Worm (Caenorhabditis elegans) whole organism, early embryonic: ENCODE results near the gene ubc-15.

Source experiments
- B0310.2 ChIP-seq: sonication (generic microtip); optimal IDR thresholded peaks from 2 replicates; lab custom pipeline; 2016; ENCODE audit warnings: mild to moderate bottlenecking, missing genetic modification characterization, missing compliant biosample characterization
- ama-1 ChIP-seq: fragments of 150-350 bp; optimal IDR thresholded peaks from 2 replicates; lab custom pipeline; 2014
- ceh-13 ChIP-seq: fragments of 200-800 bp; sonication (Bioruptor generic); optimal IDR thresholded peaks from 2 replicates; lab custom pipeline; 2018; ENCODE audit warnings: mild to moderate bottlenecking, missing genetic modification characterization, missing compliant biosample characterization
- ceh-36 ChIP-seq: sonication (generic microtip); optimal IDR thresholded peaks from 2 replicates; lab custom pipeline; 2016; ENCODE audit warnings: missing genetic modification characterization, inconsistent platforms, missing compliant biosample characterization
- hmbx-1 ChIP-seq: sonication (generic microtip); optimal IDR thresholded peaks from 2 replicates; lab custom pipeline; 2016; ENCODE audit warnings: mild to moderate bottlenecking, missing genetic modification characterization, missing compliant biosample characterization
- hmg-4 ChIP-seq: fragments of 200-800 bp; sonication (Bioruptor generic); optimal IDR thresholded peaks from 2 replicates; lab custom pipeline; 2018; ENCODE audit warnings: mild to moderate bottlenecking, missing genetic modification characterization, missing compliant biosample characterization
- pes-1 ChIP-seq: fragments of 200-800 bp; sonication (Bioruptor generic); IDR thresholded peaks from 2 replicates; pipeline ENCODE4 v1.3.6; 2022; ENCODE audit warnings: missing genetic modification reagents, missing genetic modification characterization, missing compliant biosample characterization
- scrt-1 ChIP-seq: fragments of 200-800 bp; sonication (Bioruptor generic); IDR thresholded peaks from 2 replicates; pipeline ENCODE4 v1.3.6; 2022; ENCODE audit warnings: missing genetic modification characterization, missing compliant biosample characterization
- tbx-37 ChIP-seq: fragments of 200-800 bp; sonication (Bioruptor generic); conservative IDR thresholded peaks from 2 replicates; pipeline ENCODE4 v1.3.6; 2022; ENCODE audit warnings: missing genetic modification reagents, missing genetic modification characterization, missing compliant biosample characterization
- tra-4 ChIP-seq: sonication (generic microtip); optimal IDR thresholded peaks from 2 replicates; lab custom pipeline; 2017; ENCODE audit warnings: missing genetic modification characterization, missing compliant biosample characterization

ce11 chrII:2853767-2854166, 59.6 kb downstream of the ubc-15 start:
- TF ChIP-seq tbx-37 (GFP tag; lab: Robert Waterston, UW) = no peak
- TF ChIP-seq hmbx-1 = no peak
- TF ChIP-seq pes-1 (GFP tag; lab: Robert Waterston, UW) = no peak
- no peak for TF ChIP-seq ceh-13 (GFP tag; lab: Kevin White, UChicago)
- no peak for TF ChIP-seq ama-1
- TF ChIP-seq tra-4 (tag; lab: Kevin White, UChicago) = no peak
- TF ChIP-seq B0310.2 (tag; lab: Kevin White, UChicago) = no peak
- no peak for TF ChIP-seq ceh-36
- TF ChIP-seq hmg-4 = no peak
- TF ChIP-seq scrt-1 (GFP tag; lab: Robert Waterston, UW) = no peak
